Fruit fly (Drosophila melanogaster): ENCODE results near the gene SamDC.

- TF ChIP-seq CG8478 (optimal IDR thresholded peaks at IDR 0.05): no peak
- TF ChIP-seq CTCF (optimal IDR thresholded peaks at IDR 0.05): no peak
Measured at dm6 chr2L:10386208-10386805, 47.0 kb downstream of the SamDC start, which contains the start of the genes Cdk1 and mRpS7.

Data from S2 (cell line).